Fruit fly (Drosophila melanogaster): ENCODE measurements around the gene CG1571.
A peak's percentile ranks its signal among the peaks of the same experiment; 100 is the strongest.

Gene CG1571

DNA sequence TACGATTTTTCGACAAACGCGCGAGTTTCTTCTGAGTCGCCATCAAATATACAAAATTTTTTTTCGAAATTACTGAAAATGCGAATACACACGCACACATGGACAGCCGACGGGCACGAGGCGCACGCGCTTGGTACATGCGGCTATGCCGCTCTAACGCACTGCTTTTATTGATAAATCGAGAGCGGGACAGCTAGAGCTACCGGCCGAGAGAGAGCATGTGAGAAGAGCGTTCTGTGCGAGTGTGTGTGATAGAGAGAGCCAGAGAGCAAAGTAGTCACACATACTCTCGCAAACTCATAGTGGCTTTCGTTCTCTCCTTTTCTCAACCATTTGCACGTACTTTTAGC, 14.8 kb upstream of the CG1571 start (continued):
- TF ChIP-seq ewg (GFP tag; optimal IDR thresholded peaks at IDR 0.05) (peak; percentile 99), CG2116 (GFP tag; optimal IDR thresholded peaks at IDR 0.05) (no peak), grau (tag; optimal IDR thresholded peaks at IDR 0.05) (no peak), shn (GFP tag; optimal IDR thresholded peaks at IDR 0.05) (no peak), insv (GFP tag; optimal IDR thresholded peaks at IDR 0.05) (no peak), CG6683 (GFP tag; optimal IDR thresholded peaks at IDR 0.05) (no peak), CG42726 (GFP tag; IDR thresholded peaks at IDR 0.05; ENCODE audit: partially characterized antibody) (no peak), Hr51 (GFP tag; optimal IDR thresholded peaks at IDR 0.05) (no peak), CG12219 (GFP tag; optimal IDR thresholded peaks at IDR 0.05) (no peak), dmrt11E (tag; optimal IDR thresholded peaks at IDR 0.05) (no peak), CG1602 (GFP tag; optimal IDR thresholded peaks at IDR 0.05) (no peak), CG11695 (GFP tag; IDR thresholded peaks at IDR 0.05) (no peak), Oli (tag; optimal IDR thresholded peaks at IDR 0.05) (no peak), sisA (GFP tag; IDR thresholded peaks at IDR 0.05) (no peak), CG12071 (GFP tag; optimal IDR thresholded peaks at IDR 0.05) (no peak), CG15269 (tag; optimal IDR thresholded peaks at IDR 0.05) (no peak), CG2202 (tag; optimal IDR thresholded peaks at IDR 0.05) (no peak), CG2889 (GFP tag; IDR thresholded peaks at IDR 0.05) (no peak)

DNA sequence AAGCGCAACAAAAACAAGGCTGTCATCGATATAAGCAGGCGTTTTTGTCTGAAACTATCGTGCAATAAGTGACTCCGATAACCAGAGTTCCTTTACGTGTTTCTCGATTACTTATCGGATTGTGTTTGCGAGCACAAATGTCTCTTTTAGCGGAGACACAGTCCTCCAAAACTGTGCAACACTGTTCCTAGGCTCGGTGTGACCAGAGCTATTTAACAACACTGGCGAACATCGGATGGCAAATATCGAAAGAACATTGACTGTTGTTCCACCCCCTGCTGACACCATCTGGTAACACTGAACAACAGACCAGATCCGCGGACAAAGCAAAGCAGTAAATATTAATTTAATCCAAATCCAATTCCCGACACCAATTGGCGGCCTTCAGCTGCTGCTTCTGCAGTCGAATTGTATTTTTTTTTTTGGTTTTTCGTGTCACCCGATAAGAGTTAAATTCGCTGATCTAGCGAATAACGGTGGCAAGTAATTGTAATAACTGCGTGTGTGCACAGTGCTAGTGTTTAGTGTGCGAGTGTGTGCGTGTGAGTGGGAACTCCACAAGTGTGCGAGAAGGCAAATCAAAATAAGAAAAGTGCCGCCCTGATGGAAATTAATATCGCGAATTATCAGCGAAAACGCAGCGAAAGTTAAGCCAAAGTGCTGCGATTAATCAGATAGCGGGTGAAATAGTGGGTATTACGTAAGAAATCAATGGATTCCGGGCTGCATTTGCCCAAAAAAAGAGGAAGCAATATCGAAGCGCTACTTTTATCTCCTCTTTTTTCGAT, 14.1 kb upstream of the CG1571 start, which contains the start of gene mys:
TSS of gene mys (plus strand) at position 254 of the 788 bp plus-strand sequence.
- TF ChIP-seq zf30C (GFP tag; optimal IDR thresholded peaks at IDR 0.05) (no peak), nerfin-2 (GFP tag; IDR thresholded peaks at IDR 0.05; ENCODE audit: partially characterized antibody) (peak; percentile 93), CG10321 (GFP tag; IDR thresholded peaks at IDR 0.05) (peak; percentile 7; the same call in 1 of the 2 replicates), CG17912 (GFP tag; optimal IDR thresholded peaks at IDR 0.05) (peak; percentile 58), CG7963 (GFP tag; IDR thresholded peaks at IDR 0.05; ENCODE audit: partially characterized antibody) (peak; percentile 88), Dp (GFP tag; optimal IDR thresholded peaks at IDR 0.05) (peak; percentile 64), CG9876 (GFP tag; optimal IDR thresholded peaks at IDR 0.05) (peak; percentile 71), vnd (GFP tag; IDR thresholded peaks at IDR 0.05; ENCODE audit: partially characterized antibody) (peak; percentile 84), hth (optimal IDR thresholded peaks at IDR 0.05) (no peak), peb (GFP tag; IDR thresholded peaks at IDR 0.05) (no peak), Optix (GFP tag; IDR thresholded peaks at IDR 0.05) (peak; percentile 47; the same call in 1 of the 3 replicates), Neu2 (GFP tag; optimal IDR thresholded peaks at IDR 0.05; ENCODE audit: borderline replicate concordance) (peak; percentile 98), sob (GFP tag; IDR thresholded peaks at IDR 0.05) (peak; percentile 83), CG16863 (GFP tag; optimal IDR thresholded peaks at IDR 0.05) (peak; percentile 59), Dbx (GFP tag; IDR thresholded peaks at IDR 0.05) (peak; percentile 79), Dad (GFP tag; optimal IDR thresholded peaks at IDR 0.05) (peak; percentile 74), CG9609 (GFP tag; optimal IDR thresholded peaks at IDR 0.05) (peak; percentile 81), en (GFP tag; optimal IDR thresholded peaks at IDR 0.05) (no peak), CG12391 (tag; optimal IDR thresholded peaks at IDR 0.05) (peak; percentile 66), ssp (GFP tag; IDR thresholded peaks at IDR 0.05) (peak; percentile 32; the same call in 1 of the 2 replicates), Ravus (GFP tag; IDR thresholded peaks at IDR 0.05) (no peak), Atf-2 (GFP tag; optimal IDR thresholded peaks at IDR 0.05) (peak; percentile 44), CG1024 (GFP tag; IDR thresholded peaks at IDR 0.05) (0 out of 2 replicates have a peak, but pooled peaks have one; percentile 28), CG13123 (GFP tag; optimal IDR thresholded peaks at IDR 0.05) (peak; percentile 2), phol (tag; optimal IDR thresholded peaks at IDR 0.05) (peak; percentile 63), Sox102F (GFP tag; optimal IDR thresholded peaks at IDR 0.05) (no peak), Six4 (GFP tag; optimal IDR thresholded peaks at IDR 0.05) (peak; percentile 55), CG12299 (tag; optimal IDR thresholded peaks at IDR 0.05) (no peak), CG17361 (GFP tag; IDR thresholded peaks at IDR 0.05) (peak; percentile 30; the same call in 1 of the 3 replicates), CG3726 (GFP tag; IDR thresholded peaks at IDR 0.05) (no peak), CG1602 (GFP tag; optimal IDR thresholded peaks at IDR 0.05) (peak; percentile 48), CG14441 (GFP tag; IDR thresholded peaks at IDR 0.05) (peak; percentile 62)
